Worm (Caenorhabditis elegans): ENCODE measurements around the gene fbxa-224.

The fbxa-224 gene

ce11 chrII:7562616-7563015, 14.7 kb upstream of the fbxa-224 start:
- peak in 1 of 2 experiments; percentile 87 for TF ChIP-seq unc-62 (GFP tag; optimal IDR thresholded peaks at IDR 0.05 in 1 of 2)
- no peak for TF ChIP-seq unc-62 (tag; optimal IDR thresholded peaks at IDR 0.05)
- no peak for TF ChIP-seq D1046.2 (GFP tag; IDR thresholded peaks at IDR 0.05)
- no peak for TF ChIP-seq nhr-48 (tag; optimal IDR thresholded peaks at IDR 0.05)
- TF ChIP-seq madf-9 (GFP tag; conservative IDR thresholded peaks at IDR 0.05), result no peak
- no peak for TF ChIP-seq F44E2.7 (GFP tag; IDR thresholded peaks at IDR 0.05)
- no peak for TF ChIP-seq lim-7 (GFP tag; IDR thresholded peaks at IDR 0.05)
- no peak for TF ChIP-seq hmg-1.1 (GFP tag; IDR thresholded peaks at IDR 0.05)
- TF ChIP-seq lin-29 (GFP tag; IDR thresholded peaks at IDR 0.05), result no peak

ce11 chrII:7561494-7561893, 13.6 kb upstream of the fbxa-224 start, which contains the start of the genes ZK1290.11 and ZK1290.1:
Gene ZK1290.11, minus strand, starts transcription at chrII:7561594.
Gene ZK1290.1, plus strand, starts transcription at chrII:7561764.
- TF ChIP-seq ces-1 (GFP tag; optimal IDR thresholded peaks at IDR 0.05), result no peak
- TF ChIP-seq unc-62 (GFP tag; optimal IDR thresholded peaks at IDR 0.05 in 1 of 2), result no peak
- TF ChIP-seq unc-62 (tag; optimal IDR thresholded peaks at IDR 0.05), result no peak
- TF ChIP-seq Y75B8A.6 (GFP tag; IDR thresholded peaks at IDR 0.05), result no peak
- no peak for TF ChIP-seq egl-27 (tag; optimal IDR thresholded peaks at IDR 0.05)
- no peak for TF ChIP-seq rbr-2 (tag; optimal IDR thresholded peaks at IDR 0.05)
- no peak for TF ChIP-seq mxl-2 (GFP tag; conservative IDR thresholded peaks at IDR 0.05)
- TF ChIP-seq dmd-9 (GFP tag; IDR thresholded peaks at IDR 0.05), result no peak
- TF ChIP-seq Y5F2A.4 (GFP tag; optimal IDR thresholded peaks at IDR 0.05), result no peak
- no peak for TF ChIP-seq nhr-111 (GFP tag; optimal IDR thresholded peaks at IDR 0.05)
- TF ChIP-seq ceh-20 (GFP tag; IDR thresholded peaks at IDR 0.05), result no peak
- TF ChIP-seq lin-1 (GFP tag; IDR thresholded peaks at IDR 0.05), result no peak
- TF ChIP-seq egl-43 (GFP tag; IDR thresholded peaks at IDR 0.05), result no peak
- no peak for TF ChIP-seq zip-11 (GFP tag; IDR thresholded peaks at IDR 0.05)
- no peak for TF ChIP-seq ceh-82 (tag; optimal IDR thresholded peaks at IDR 0.05)
- no peak for TF ChIP-seq attf-4 (tag; optimal IDR thresholded peaks at IDR 0.05)
- no peak for TF ChIP-seq lin-13 (GFP tag; optimal IDR thresholded peaks at IDR 0.05)
- TF ChIP-seq nhr-10 (tag; optimal IDR thresholded peaks at IDR 0.05), result no peak
- no peak for TF ChIP-seq snpc-1.2 (GFP tag; IDR thresholded peaks at IDR 0.05)
- no peak for TF ChIP-seq zip-2 (tag; optimal IDR thresholded peaks at IDR 0.05)
- TF ChIP-seq nhr-41 (GFP tag; IDR thresholded peaks at IDR 0.05), result no peak

ce11 chrII:7560844-7561243, 12.9 kb upstream of the fbxa-224 start:
- no peak for TF ChIP-seq nhr-77 (tag; optimal IDR thresholded peaks at IDR 0.05)
- peak in 1 of 2 experiments; percentile 96 for TF ChIP-seq unc-62 (GFP tag; optimal IDR thresholded peaks at IDR 0.05 in 1 of 2)
- TF ChIP-seq unc-62 (tag; optimal IDR thresholded peaks at IDR 0.05), result no peak

ce11 chrII:7558864-7559263, 10.9 kb upstream of the fbxa-224 start:
- TF ChIP-seq ztf-7 (tag; optimal IDR thresholded peaks at IDR 0.05) (no peak), fkh-10 (GFP tag; optimal IDR thresholded peaks at IDR 0.05) (peak; percentile 92), snpc-1.2 (GFP tag; IDR thresholded peaks at IDR 0.05) (no peak)

ce11 chrII:7557981-7558380, 10.0 kb upstream of the fbxa-224 start:
- TF ChIP-seq mxl-3 (GFP tag; optimal IDR thresholded peaks at IDR 0.05) (no peak), nhr-48 (tag; optimal IDR thresholded peaks at IDR 0.05) (peak; percentile 17), hlh-11 (tag; optimal IDR thresholded peaks at IDR 0.05) (peak; percentile 66), zfp-2 (tag; optimal IDR thresholded peaks at IDR 0.05) (no peak), dve-1 (tag; optimal IDR thresholded peaks at IDR 0.05; ENCODE audit: insufficient read depth) (peak; percentile 79), mdl-1 (tag; optimal IDR thresholded peaks at IDR 0.05) (peak in 1 of 2 experiments; percentile 33), lin-13 (GFP tag; optimal IDR thresholded peaks at IDR 0.05) (no peak), nhr-28 (tag; optimal IDR thresholded peaks at IDR 0.05) (peak; percentile 30), daf-16 (GFP tag; optimal IDR thresholded peaks at IDR 0.05) (no peak), daf-16 (tag; optimal IDR thresholded peaks at IDR 0.05) (peak; percentile 77), T26A8.4 (GFP tag; IDR thresholded peaks at IDR 0.05) (no peak), dmd-6 (GFP tag; IDR thresholded peaks at IDR 0.05) (peak; percentile 83), unc-62 (GFP tag; optimal IDR thresholded peaks at IDR 0.05 in 1 of 2) (peak in 1 of 2 experiments; percentile 94), unc-62 (tag; optimal IDR thresholded peaks at IDR 0.05) (no peak), ctbp-1 (GFP tag; IDR thresholded peaks at IDR 0.05) (no peak), Y5F2A.4 (GFP tag; optimal IDR thresholded peaks at IDR 0.05) (no peak), rbr-2 (tag; optimal IDR thresholded peaks at IDR 0.05) (no peak), nhr-41 (GFP tag; IDR thresholded peaks at IDR 0.05) (0 out of 2 replicates have a peak, but pooled peaks have one; percentile 34), php-3 (GFP tag; IDR thresholded peaks at IDR 0.05) (peak; percentile 35; the same call in 1 of the 2 replicates)

Measured in whole organism, L4 larva.